5 fruit fly cellular contexts compared by ENCODE assay signal in genomic region chr3L:765515-766292, dm6.
TF ChIP-seq lines count a peak whose summit lies in the region.

No protein-coding gene starts in this region.

- TF ChIP-seq CTCF in whole organism, embryonic (GFP tag; optimal IDR thresholded peaks at IDR 0.05; lab: Kevin White, UChicago), result no peak

TF ChIP-seq in whole organism, adult, 20 proteins besides CTCF, POLR2A, EP300 and RAD21 (continues in another document):
- TF ChIP-seq Mnt (GFP tag; optimal IDR thresholded peaks at IDR 0.05; lab: Kevin White, UChicago), result no peak
- TF ChIP-seq Crg-1 (GFP tag; optimal IDR thresholded peaks at IDR 0.05; lab: Kevin White, UChicago), result no peak
- TF ChIP-seq Clk (GFP tag; optimal IDR thresholded peaks at IDR 0.05; lab: Kevin White, UChicago), result no peak
- TF ChIP-seq CG33017 (tag; optimal IDR thresholded peaks at IDR 0.05; lab: Kevin White, UChicago), result peak; percentile 30
- peak; percentile 30 for TF ChIP-seq toe (GFP tag; optimal IDR thresholded peaks at IDR 0.05; lab: Kevin White, UChicago)
- peak; percentile 36 for TF ChIP-seq pad (GFP tag; optimal IDR thresholded peaks at IDR 0.05; lab: Kevin White, UChicago)
- TF ChIP-seq bab1 (GFP tag; optimal IDR thresholded peaks at IDR 0.05; lab: Kevin White, UChicago), result peak; percentile 73
- peak; percentile 14 for TF ChIP-seq CG5204 (GFP tag; optimal IDR thresholded peaks at IDR 0.05; lab: Kevin White, UChicago)
- TF ChIP-seq kay (GFP tag; lab: Kevin White, UChicago; ENCODE audit: borderline replicate concordance), result no peak
- TF ChIP-seq cnc (optimal IDR thresholded peaks at IDR 0.05; lab: Kevin White, UChicago), result no peak
- no peak for TF ChIP-seq ovo (GFP tag; optimal IDR thresholded peaks at IDR 0.05; lab: Kevin White, UChicago)
- TF ChIP-seq CG12768 (GFP tag; optimal IDR thresholded peaks at IDR 0.05; lab: Kevin White, UChicago), result peak; percentile 64
- TF ChIP-seq Hr96 (GFP tag; optimal IDR thresholded peaks at IDR 0.05; lab: Kevin White, UChicago), result no peak
- TF ChIP-seq CG7101 (tag; optimal IDR thresholded peaks at IDR 0.05; lab: Kevin White, UChicago), result peak; percentile 24
- TF ChIP-seq CG11617 (GFP tag; optimal IDR thresholded peaks at IDR 0.05; lab: Kevin White, UChicago), result peak; percentile 32
- peak; percentile 37 for TF ChIP-seq cic (GFP tag; optimal IDR thresholded peaks at IDR 0.05; lab: Kevin White, UChicago)
- TF ChIP-seq CG14711 (tag; optimal IDR thresholded peaks at IDR 0.05; lab: Kevin White, UChicago), result peak; percentile 49
- no peak for TF ChIP-seq CG1620 (GFP tag; optimal IDR thresholded peaks at IDR 0.05; lab: Kevin White, UChicago)

TF ChIP-seq in whole organism, embryonic, 481 proteins besides CTCF, POLR2A, EP300 and RAD21 (continues in another document):
- peak; percentile 1 for TF ChIP-seq CG3281 (GFP tag; optimal IDR thresholded peaks at IDR 0.05; lab: Kevin White, UChicago)
- peak; percentile 24 for TF ChIP-seq CG12391 (tag; optimal IDR thresholded peaks at IDR 0.05; lab: Kevin White, UChicago)
- TF ChIP-seq vnd (GFP tag; IDR thresholded peaks at IDR 0.05; lab: Robert Waterston, UW; ENCODE audit: partially characterized antibody), result peak; percentile 52; the same call in 1 of the 3 replicates
- TF ChIP-seq CG7839 (tag; optimal IDR thresholded peaks at IDR 0.05; lab: Kevin White, UChicago), result peak; percentile 27
- TF ChIP-seq Ets65A (GFP tag; lab: Kevin White, UChicago), result peak; percentile 81
- peak; percentile 33 for TF ChIP-seq CG1233 (GFP tag; optimal IDR thresholded peaks at IDR 0.05; lab: Kevin White, UChicago)
- TF ChIP-seq org-1 (GFP tag; optimal IDR thresholded peaks at IDR 0.05; lab: Kevin White, UChicago), result peak; percentile 29
- TF ChIP-seq gro (GFP tag; optimal IDR thresholded peaks at IDR 0.05; lab: Kevin White, UChicago), result peak; percentile 14
- TF ChIP-seq bab2 (GFP tag; optimal IDR thresholded peaks at IDR 0.05; lab: Kevin White, UChicago), result peak; percentile 59
- peak; percentile 5 for TF ChIP-seq CG2875 (GFP tag; optimal IDR thresholded peaks at IDR 0.05; lab: Kevin White, UChicago)
- no peak for TF ChIP-seq Trl (optimal IDR thresholded peaks at IDR 0.05; lab: Kevin White, UChicago)
- TF ChIP-seq Trl (GFP tag; optimal IDR thresholded peaks at IDR 0.05; lab: Kevin White, UChicago), result peak; percentile 3
- peak; percentile 26 for TF ChIP-seq tap (tag; optimal IDR thresholded peaks at IDR 0.05; lab: Kevin White, UChicago)
- no peak for TF ChIP-seq Hr3 (GFP tag; optimal IDR thresholded peaks at IDR 0.05; lab: Kevin White, UChicago)
- no peak for TF ChIP-seq CG3838 (GFP tag; optimal IDR thresholded peaks at IDR 0.05; lab: Kevin White, UChicago)
- no peak for TF ChIP-seq CG1792 (GFP tag; optimal IDR thresholded peaks at IDR 0.05; lab: Kevin White, UChicago)
- TF ChIP-seq CG11504 (tag; optimal IDR thresholded peaks at IDR 0.05; lab: Kevin White, UChicago), result peak; percentile 42
- TF ChIP-seq Sox102F (GFP tag; optimal IDR thresholded peaks at IDR 0.05; lab: Kevin White, UChicago), result peak; percentile 26
- peak; percentile 40 for TF ChIP-seq CG2678 (tag; optimal IDR thresholded peaks at IDR 0.05; lab: Kevin White, UChicago)

TF ChIP-seq in whole organism, prepupa, 60 proteins besides CTCF, POLR2A, EP300 and RAD21 (continues in another document):
- TF ChIP-seq Ets96B (tag; optimal IDR thresholded peaks at IDR 0.05; lab: Kevin White, UChicago) (peak; percentile 49), CG9139 (GFP tag; optimal IDR thresholded peaks at IDR 0.05; lab: Kevin White, UChicago) (peak; percentile 51), CG6276 (GFP tag; optimal IDR thresholded peaks at IDR 0.05; lab: Kevin White, UChicago) (peak; percentile 62), CG3032 (tag; optimal IDR thresholded peaks at IDR 0.05; lab: Kevin White, UChicago) (peak; percentile 46), acj6 (GFP tag; optimal IDR thresholded peaks at IDR 0.05; lab: Kevin White, UChicago) (peak; percentile 71), CG8632 (GFP tag; optimal IDR thresholded peaks at IDR 0.05; lab: Kevin White, UChicago) (peak; percentile 58), dac (GFP tag; optimal IDR thresholded peaks at IDR 0.05; lab: Kevin White, UChicago) (peak; percentile 34), Ets21C (GFP tag; optimal IDR thresholded peaks at IDR 0.05; lab: Kevin White, UChicago) (peak; percentile 59), CG11902 (GFP tag; optimal IDR thresholded peaks at IDR 0.05; lab: Kevin White, UChicago) (peak; percentile 53), CG8319 (GFP tag; optimal IDR thresholded peaks at IDR 0.05; lab: Kevin White, UChicago) (peak; percentile 36), CG11294 (GFP tag; IDR thresholded peaks at IDR 0.05; lab: Robert Waterston, UW) (peak; percentile 72), Hr4 (GFP tag; optimal IDR thresholded peaks at IDR 0.05; lab: Kevin White, UChicago) (peak; percentile 77), CG31627 (GFP tag; optimal IDR thresholded peaks at IDR 0.05; lab: Kevin White, UChicago) (peak; percentile 69), CG4318 (GFP tag; optimal IDR thresholded peaks at IDR 0.05; lab: Kevin White, UChicago) (peak; percentile 38), spab (GFP tag; optimal IDR thresholded peaks at IDR 0.05; lab: Kevin White, UChicago) (peak; percentile 36), CG10631 (GFP tag; optimal IDR thresholded peaks at IDR 0.05; lab: Kevin White, UChicago) (peak; percentile 57), net (GFP tag; optimal IDR thresholded peaks at IDR 0.05; lab: Kevin White, UChicago) (peak; percentile 60), eg (GFP tag; IDR thresholded peaks at IDR 0.05; lab: Robert Waterston, UW) (peak; percentile 75), CG6808 (GFP tag; optimal IDR thresholded peaks at IDR 0.05; lab: Kevin White, UChicago) (peak; percentile 53)

TF ChIP-seq in whole organism, pupa, 21 proteins besides CTCF, POLR2A, EP300 and RAD21 (continues in another document):
- TF ChIP-seq D1 (tag; optimal IDR thresholded peaks at IDR 0.05; lab: Kevin White, UChicago) (no peak), CG12605 (GFP tag; IDR thresholded peaks at IDR 0.05; lab: Robert Waterston, UW) (0 out of 2 replicates have a peak, but pooled peaks have one; percentile 15), rn (GFP tag; IDR thresholded peaks at IDR 0.05; lab: Robert Waterston, UW) (0 out of 2 replicates have a peak, but pooled peaks have one; percentile 38), fd96Ca (GFP tag; IDR thresholded peaks at IDR 0.05; lab: Robert Waterston, UW) (peak; percentile 83), Ets98B (GFP tag; IDR thresholded peaks at IDR 0.05; lab: Robert Waterston, UW) (peak; percentile 86), Snoo (tag; optimal IDR thresholded peaks at IDR 0.05; lab: Kevin White, UChicago) (peak; percentile 18), CG15710 (tag; optimal IDR thresholded peaks at IDR 0.05; lab: Kevin White, UChicago) (peak; percentile 59), Pif1A (GFP tag; optimal IDR thresholded peaks at IDR 0.05; lab: Kevin White, UChicago) (peak; percentile 64), CG10348 (GFP tag; IDR thresholded peaks at IDR 0.05; lab: Robert Waterston, UW) (no peak), CG8159 (tag; optimal IDR thresholded peaks at IDR 0.05; lab: Kevin White, UChicago) (peak; percentile 44), CG14655 (GFP tag; optimal IDR thresholded peaks at IDR 0.05; lab: Kevin White, UChicago) (peak; percentile 62), gl (tag; optimal IDR thresholded peaks at IDR 0.05; lab: Kevin White, UChicago) (no peak), CG9948 (tag; optimal IDR thresholded peaks at IDR 0.05; lab: Kevin White, UChicago) (peak; percentile 58), EcR (GFP tag; optimal IDR thresholded peaks at IDR 0.05; lab: Kevin White, UChicago) (peak; percentile 11), Pif1B (GFP tag; optimal IDR thresholded peaks at IDR 0.05; lab: Kevin White, UChicago) (peak; percentile 63), CG8301 (tag; optimal IDR thresholded peaks at IDR 0.05; lab: Kevin White, UChicago) (peak; percentile 59), CG13204 (GFP tag; optimal IDR thresholded peaks at IDR 0.05; lab: Kevin White, UChicago) (no peak), CG17806 (tag; optimal IDR thresholded peaks at IDR 0.05; lab: Kevin White, UChicago) (peak; percentile 54), CG32121 (GFP tag; IDR thresholded peaks at IDR 0.05; lab: Robert Waterston, UW) (peak; percentile 75), CG4496 (GFP tag; IDR thresholded peaks at IDR 0.05; lab: Robert Waterston, UW) (peak; percentile 74; the same call in 2 of the 3 replicates)

TF ChIP-seq in whole organism, wandering third instar larva, 38 proteins besides CTCF, POLR2A, EP300 and RAD21 (continues in another document):
- TF ChIP-seq tai (GFP tag; optimal IDR thresholded peaks at IDR 0.05; lab: Kevin White, UChicago) (peak; percentile 72), Hr83 (GFP tag; optimal IDR thresholded peaks at IDR 0.05; lab: Kevin White, UChicago; ENCODE audit: poor library complexity, severe bottlenecking) (peak; percentile 92), br (GFP tag; optimal IDR thresholded peaks at IDR 0.05; lab: Kevin White, UChicago) (peak; percentile 64), lola (GFP tag; optimal IDR thresholded peaks at IDR 0.05; lab: Kevin White, UChicago) (no peak), foxo (GFP tag; optimal IDR thresholded peaks at IDR 0.05; lab: Kevin White, UChicago) (peak in 1 of 2 experiments; percentile 70), Sp1 (GFP tag; optimal IDR thresholded peaks at IDR 0.05; lab: Kevin White, UChicago) (peak; percentile 59), CG32264 (GFP tag; optimal IDR thresholded peaks at IDR 0.05; lab: Kevin White, UChicago) (peak; percentile 43), h (GFP tag; optimal IDR thresholded peaks at IDR 0.05; lab: Kevin White, UChicago) (peak; percentile 88), ey (GFP tag; optimal IDR thresholded peaks at IDR 0.05; lab: Kevin White, UChicago) (peak; percentile 82), Rel (GFP tag; optimal IDR thresholded peaks at IDR 0.05; lab: Kevin White, UChicago) (no peak), Rel (tag; optimal IDR thresholded peaks at IDR 0.05; lab: Kevin White, UChicago) (peak; percentile 76), Dfd (GFP tag; optimal IDR thresholded peaks at IDR 0.05; lab: Kevin White, UChicago) (no peak), HLH106 (tag; optimal IDR thresholded peaks at IDR 0.05; lab: Kevin White, UChicago) (peak; percentile 64), OdsH (GFP tag; optimal IDR thresholded peaks at IDR 0.05; lab: Kevin White, UChicago) (peak; percentile 83), Hnf4 (GFP tag; optimal IDR thresholded peaks at IDR 0.05; lab: Kevin White, UChicago) (peak; percentile 76), psq (GFP tag; optimal IDR thresholded peaks at IDR 0.05; lab: Kevin White, UChicago) (peak; percentile 53), rgr (GFP tag; optimal IDR thresholded peaks at IDR 0.05; lab: Kevin White, UChicago) (peak; percentile 81), Mio (GFP tag; optimal IDR thresholded peaks at IDR 0.05; lab: Kevin White, UChicago) (no peak), fru (GFP tag; optimal IDR thresholded peaks at IDR 0.05; lab: Kevin White, UChicago) (peak; percentile 86), dmrt93B (GFP tag; optimal IDR thresholded peaks at IDR 0.05; lab: Kevin White, UChicago) (peak; percentile 30), Hr78 (GFP tag; optimal IDR thresholded peaks at IDR 0.05; lab: Kevin White, UChicago) (no peak), Jra (GFP tag; optimal IDR thresholded peaks at IDR 0.05; lab: Kevin White, UChicago) (peak; percentile 9), woc (GFP tag; optimal IDR thresholded peaks at IDR 0.05; lab: Kevin White, UChicago) (peak; percentile 72), sv (GFP tag; optimal IDR thresholded peaks at IDR 0.05; lab: Kevin White, UChicago) (no peak)
